Worm (Caenorhabditis elegans) whole organism, young adult: ENCODE results near the gene C50E3.7.

ENCODE experiments used
- B0019.2 ChIP-seq: fragments of 200-800 bp; sonication (Bioruptor generic); conservative IDR thresholded peaks from 2 replicates; pipeline ENCODE4 v1.3.6; 2022; ENCODE audit warnings: missing genetic modification reagents, missing genetic modification characterization, missing compliant biosample characterization
- F23B12.7 ChIP-seq: sonication (generic microtip); optimal IDR thresholded peaks from 2 replicates; lab custom pipeline; 2017; ENCODE audit warnings: missing genetic modification characterization, mild to moderate bottlenecking, missing compliant biosample characterization, antibody characterized with exemption, moderate library complexity; ENCODE audit not compliant: insufficient read depth
- F37B4.10 ChIP-seq: fragments of 200-800 bp; sonication (Bioruptor generic); IDR thresholded peaks from 2 replicates; pipeline ENCODE4 v1.3.6; 2022; ENCODE audit warnings: missing genetic modification characterization, missing compliant biosample characterization
- F57C9.4 ChIP-seq: sonication (generic microtip); optimal IDR thresholded peaks from 2 replicates; lab custom pipeline; 2017; ENCODE audit warnings: mild to moderate bottlenecking, missing genetic modification characterization, missing compliant biosample characterization
- T26A5.8 ChIP-seq: sonication (generic microtip); optimal IDR thresholded peaks from 2 replicates; lab custom pipeline; 2016; ENCODE audit warnings: missing genetic modification characterization, missing compliant biosample characterization
- Y53F4B.3 ChIP-seq: fragments of 200-800 bp; sonication (Bioruptor generic); IDR thresholded peaks from 2 replicates; pipeline ENCODE4 v1.3.6; 2022; ENCODE audit warnings: missing genetic modification reagents, missing genetic modification characterization, missing compliant biosample characterization
- Y53G8AR.9 ChIP-seq: fragments of 200-800 bp; sonication (Bioruptor generic); conservative IDR thresholded peaks from 2 replicates; pipeline ENCODE4 v1.3.6; 2022; ENCODE audit warnings: missing genetic modification reagents, missing genetic modification characterization, missing compliant biosample characterization
- Y56A3A.18 ChIP-seq: fragments of 200-800 bp; sonication (Bioruptor generic); IDR thresholded peaks from 2 replicates; pipeline ENCODE4 v1.3.6; 2022; ENCODE audit warnings: missing genetic modification reagents, missing genetic modification characterization, missing compliant biosample characterization
- Y67H2A.10 ChIP-seq: fragments of 200-800 bp; sonication (Bioruptor generic); conservative IDR thresholded peaks from 2 replicates; pipeline ENCODE4 v1.3.6; 2022; ENCODE audit warnings: missing genetic modification reagents, missing genetic modification characterization, missing compliant biosample characterization
- Y95B8A.8 ChIP-seq: fragments of 200-800 bp; sonication (Bioruptor generic); IDR thresholded peaks from 2 replicates; pipeline ENCODE4 v1.3.6; 2022; ENCODE audit warnings: missing genetic modification reagents, missing genetic modification characterization, missing compliant biosample characterization
- akir-1 ChIP-seq: fragments of 200-800 bp; sonication (Bioruptor generic); optimal IDR thresholded peaks from 2 replicates; lab custom pipeline; 2018; ENCODE audit warnings: mild to moderate bottlenecking, missing genetic modification characterization, moderate library complexity, missing compliant biosample characterization
- atf-7 ChIP-seq: sonication (generic microtip); optimal IDR thresholded peaks from 2 replicates; lab custom pipeline; 2017; ENCODE audit warnings: mild to moderate bottlenecking, missing genetic modification characterization, missing compliant biosample characterization
- ceh-58 ChIP-seq: fragments of 200-800 bp; sonication (Bioruptor generic); IDR thresholded peaks from 2 replicates; pipeline ENCODE4 v1.3.6; 2022; ENCODE audit warnings: missing genetic modification characterization, missing compliant biosample characterization
- dpff-1 ChIP-seq: sonication (generic microtip); optimal IDR thresholded peaks from 2 replicates; lab custom pipeline; 2017; ENCODE audit warnings: mild to moderate bottlenecking, missing genetic modification characterization, missing compliant biosample characterization
- egl-44 ChIP-seq: fragments of 200-800 bp; sonication (Bioruptor generic); IDR thresholded peaks from 2 replicates; pipeline ENCODE4 v1.3.6; 2022; ENCODE audit warnings: missing genetic modification reagents, missing genetic modification characterization, missing compliant biosample characterization
- egrh-3 ChIP-seq: fragments of 200-800 bp; sonication (Bioruptor generic); IDR thresholded peaks from 2 replicates; pipeline ENCODE4 v1.3.6; 2022; ENCODE audit warnings: missing genetic modification reagents, missing genetic modification characterization, missing compliant biosample characterization
- gei-17 ChIP-seq: fragments of 200-800 bp; sonication (Bioruptor generic); optimal IDR thresholded peaks from 2 replicates; lab custom pipeline; 2018; ENCODE audit warnings: mild to moderate bottlenecking, missing genetic modification characterization, missing compliant biosample characterization
- hmg-20 ChIP-seq: fragments of 200-800 bp; sonication (Bioruptor generic); IDR thresholded peaks from 2 replicates; pipeline ENCODE4 v1.3.6; 2022; ENCODE audit warnings: missing genetic modification reagents, missing genetic modification characterization, missing compliant biosample characterization
- hsf-1 ChIP-seq: fragments of 200-800 bp; sonication (Bioruptor generic); IDR thresholded peaks from 2 replicates; pipeline ENCODE4 v1.3.6; 2022; ENCODE audit warnings: missing genetic modification reagents, missing genetic modification characterization, missing compliant biosample characterization
- let-607 ChIP-seq, 2 experiments: fragments of 200-800 bp in 1 of 2; sonication (Bioruptor generic) in 1 of 2; sonication (generic microtip) in 1 of 2; optimal IDR thresholded peaks; 2 replicates each; lab custom pipeline; 2016 to 2018; ENCODE audit warnings: mild to moderate bottlenecking in 2 of 2, missing compliant biosample characterization in 2 of 2, missing genetic modification characterization in 2 of 2, moderate library complexity in 2 of 2, missing genotype in 1 of 2
- mcd-1 ChIP-seq: fragments of 200-800 bp; sonication (Bioruptor generic); IDR thresholded peaks from 2 replicates; pipeline ENCODE4 v1.3.6; 2022; ENCODE audit warnings: missing genetic modification reagents, missing genetic modification characterization, missing compliant biosample characterization
- nfya-1 ChIP-seq: sonication (generic microtip); optimal IDR thresholded peaks from 2 replicates; lab custom pipeline; 2017; ENCODE audit warnings: antibody characterized with exemption, missing compliant biosample characterization, missing genetic modification characterization, borderline replicate concordance; ENCODE audit not compliant: insufficient read depth
- nfyb-1 ChIP-seq: fragments of 200-800 bp; sonication (Bioruptor generic); IDR thresholded peaks from 2 replicates; pipeline ENCODE4 v1.3.6; 2022; ENCODE audit warnings: missing genetic modification reagents, missing genetic modification characterization, missing compliant biosample characterization
- nhr-179 ChIP-seq: sonication (generic microtip); optimal IDR thresholded peaks from 2 replicates; lab custom pipeline; 2016; ENCODE audit warnings: mild to moderate bottlenecking, missing genetic modification characterization, missing compliant biosample characterization
- nhr-80 ChIP-seq: sonication (generic microtip); optimal IDR thresholded peaks from 2 replicates; lab custom pipeline; 2016; ENCODE audit warnings: missing genetic modification characterization, missing compliant biosample characterization
- nhr-90 ChIP-seq: sonication (generic microtip); optimal IDR thresholded peaks from 2 replicates; lab custom pipeline; 2016; ENCODE audit warnings: missing genotype, mild to moderate bottlenecking, missing genetic modification characterization, missing compliant biosample characterization
- pbrm-1 ChIP-seq: fragments of 200-800 bp; sonication (Bioruptor generic); IDR thresholded peaks from 2 replicates; pipeline ENCODE4 v1.3.6; 2022; ENCODE audit warnings: missing genetic modification reagents, missing genetic modification characterization, missing compliant biosample characterization
- repo-1 ChIP-seq: sonication (generic microtip); optimal IDR thresholded peaks from 2 replicates; lab custom pipeline; 2017; ENCODE audit warnings: mild to moderate bottlenecking, missing genetic modification characterization, missing compliant biosample characterization
- sdz-38 ChIP-seq: sonication (generic microtip); optimal IDR thresholded peaks from 2 replicates; lab custom pipeline; 2016; ENCODE audit warnings: missing genotype, missing genetic modification characterization, missing compliant biosample characterization
- snpc-1.3 ChIP-seq: sonication (generic microtip); optimal IDR thresholded peaks from 2 replicates; lab custom pipeline; 2017; ENCODE audit warnings: missing genetic modification characterization, mild to moderate bottlenecking, missing compliant biosample characterization, antibody characterized with exemption, moderate library complexity, missing genotype, missing genetic modification reagents; ENCODE audit not compliant: insufficient read depth
- snpc-4 ChIP-seq, 5 experiments: fragments of 150-350 bp in 1 of 5; sonication (generic microtip) in 4 of 5; optimal IDR thresholded peaks; 2 replicates each; lab custom pipeline; 2014 to 2018; ENCODE audit warnings: missing genetic modification characterization in 5 of 5, missing biosample characterization in 3 of 5, antibody characterized with exemption in 2 of 5, mild to moderate bottlenecking in 2 of 5, missing compliant biosample characterization in 2 of 5, missing genotype in 2 of 5, moderate library complexity in 2 of 5, missing genetic modification reagents in 1 of 5
- somi-1 ChIP-seq: fragments of 200-800 bp; sonication (Bioruptor generic); optimal IDR thresholded peaks from 2 replicates; lab custom pipeline; 2018; ENCODE audit warnings: mild to moderate bottlenecking, missing genetic modification characterization, missing compliant biosample characterization
- tlf-1 ChIP-seq: fragments of 200-800 bp; sonication (Bioruptor generic); optimal IDR thresholded peaks from 2 replicates; lab custom pipeline; 2018; ENCODE audit warnings: mild to moderate bottlenecking, missing genetic modification characterization, missing compliant biosample characterization
- zim-3 ChIP-seq: sonication (generic microtip); optimal IDR thresholded peaks from 2 replicates; lab custom pipeline; 2017; ENCODE audit warnings: mild to moderate bottlenecking, missing genetic modification characterization, moderate library complexity, missing compliant biosample characterization
- ztf-18 ChIP-seq: sonication (generic microtip); optimal IDR thresholded peaks from 2 replicates; lab custom pipeline; 2016; ENCODE audit warnings: missing genotype, mild to moderate bottlenecking, missing genetic modification characterization, missing compliant biosample characterization
- ztf-6 ChIP-seq: fragments of 200-800 bp; sonication (Bioruptor generic); IDR thresholded peaks from 2 replicates; pipeline ENCODE4 v1.3.6; 2022; ENCODE audit warnings: missing genetic modification reagents, missing genetic modification characterization, missing compliant biosample characterization

C50E3.7 gene

DNA sequence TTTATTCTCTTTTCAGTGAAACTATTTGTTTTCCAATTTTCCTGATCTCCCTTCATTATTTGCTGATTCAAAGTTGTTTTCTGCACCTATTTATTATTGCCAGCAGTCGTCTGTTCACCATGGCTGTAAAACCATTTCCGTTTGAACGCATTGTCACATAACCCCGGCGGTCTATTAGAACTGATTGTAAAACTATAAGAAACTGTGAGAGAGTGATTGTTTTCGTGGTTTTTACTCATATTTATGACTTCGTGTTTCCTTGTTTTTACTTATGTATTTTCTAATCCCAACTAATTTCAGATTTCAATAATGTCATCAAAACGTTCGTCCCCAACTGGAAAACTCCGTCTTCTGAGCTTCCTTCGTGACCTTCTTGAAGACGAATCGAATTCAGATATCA is 35.2 kb downstream of the C50E3.7 start, which contains the start of gene F19F10.1:
F19F10.1 (plus strand) TSS at position 301 of the 400 bp plus-strand sequence.
- TF ChIP-seq mcd-1 (GFP tag; lab: Robert Waterston, UW) (no peak), gei-17 (GFP tag; lab: Kevin White, UChicago) (no peak), Y95B8A.8 (GFP tag; lab: Robert Waterston, UW) (no peak), Y53G8AR.9 (no peak), hsf-1 (GFP tag; lab: Robert Waterston, UW) (no peak), F23B12.7 (tag; lab: Kevin White, UChicago) (no peak), ztf-18 (no peak), Y53F4B.3 (no peak), hmg-20 (no peak), nhr-179 (no peak), repo-1 (tag; lab: Kevin White, UChicago) (no peak), sdz-38 (tag; lab: Kevin White, UChicago) (no peak), dpff-1 (tag; lab: Kevin White, UChicago) (no peak), somi-1 (GFP tag; lab: Kevin White, UChicago) (no peak), egrh-3 (no peak), let-607 (tag; optimal IDR thresholded peaks at IDR 0.05; lab: Kevin White, UChicago) (no peak), F37B4.10 (no peak), nhr-80 (tag; lab: Kevin White, UChicago) (no peak), F57C9.4 (tag; lab: Kevin White, UChicago) (no peak), pbrm-1 (GFP tag; lab: Robert Waterston, UW) (no peak)

DNA sequence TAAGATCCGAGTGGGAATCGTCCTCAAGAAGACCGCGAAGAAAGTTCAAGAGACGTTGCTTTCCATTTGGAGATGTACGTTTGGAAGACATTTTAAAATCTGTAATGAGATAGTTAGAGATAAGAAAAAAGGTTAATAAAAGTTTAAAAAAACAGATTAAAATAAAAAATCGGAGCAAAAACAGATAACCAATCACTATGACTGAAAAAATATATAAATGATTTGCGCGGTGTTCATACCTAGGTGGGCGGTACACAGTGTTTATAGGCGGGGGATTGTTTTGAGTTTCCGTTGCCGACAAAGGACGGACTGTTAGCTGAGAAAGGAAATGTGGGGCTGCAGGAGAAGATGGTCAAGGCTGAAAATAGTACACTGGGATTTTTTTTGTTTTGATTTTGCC is 39.5 kb downstream of the C50E3.7 start, which contains the start of gene ets-7:
ets-7 (minus strand) TSS at position 101 of the 400 bp plus-strand sequence.
- TF ChIP-seq zim-3 (tag; lab: Kevin White, UChicago) (no peak), T26A5.8 (tag; lab: Kevin White, UChicago) (no peak), B0019.2 (GFP tag; lab: Robert Waterston, UW) (no peak), egl-44 (GFP tag; lab: Robert Waterston, UW) (no peak), atf-7 (tag; lab: Kevin White, UChicago) (no peak), nhr-90 (tag; lab: Kevin White, UChicago) (no peak), snpc-1.3 (tag; lab: Kevin White, UChicago) (no peak), sdz-38 (tag; lab: Kevin White, UChicago) (no peak), nfya-1 (tag; lab: Kevin White, UChicago) (no peak), Y95B8A.8 (GFP tag; lab: Robert Waterston, UW) (no peak), snpc-4 (GFP tag; optimal IDR thresholded peaks at IDR 0.05; lab: Kevin White, UChicago) (no peak), snpc-4 (tag; optimal IDR thresholded peaks at IDR 0.05; lab: Kevin White, UChicago) (no peak), Y67H2A.10 (GFP tag; lab: Robert Waterston, UW) (no peak), ceh-58 (GFP tag; lab: Robert Waterston, UW) (no peak), nhr-80 (tag; lab: Kevin White, UChicago) (no peak), tlf-1 (GFP tag; lab: Kevin White, UChicago) (no peak), akir-1 (GFP tag; lab: Kevin White, UChicago) (no peak), Y56A3A.18 (no peak), nfyb-1 (GFP tag; lab: Robert Waterston, UW) (no peak)

DNA sequence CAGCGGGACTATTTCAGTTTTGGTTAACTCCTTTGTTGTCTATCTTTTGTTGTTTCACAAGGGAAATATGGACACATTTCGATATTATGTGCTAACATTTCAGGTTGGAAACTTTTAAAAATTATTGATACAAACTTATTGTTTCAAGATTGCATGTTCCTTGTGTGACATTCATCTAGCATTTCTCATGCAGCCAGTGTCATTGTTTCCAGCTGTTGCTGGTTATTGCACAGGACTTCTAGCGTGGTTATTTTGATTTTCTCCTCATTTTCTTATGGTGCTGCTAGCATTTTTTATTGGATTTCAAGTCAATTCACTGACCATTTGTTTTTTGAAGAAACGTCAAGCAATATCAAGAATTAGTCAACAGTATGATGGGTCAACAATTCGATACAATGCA is 42.3 kb downstream of the C50E3.7 start:
- no peak for TF ChIP-seq ztf-6 (GFP tag; lab: Robert Waterston, UW)
- TF ChIP-seq, all 124 proteins: peak for 0
